Worm (Caenorhabditis elegans): ENCODE data around the gene gipc-1.

Gene gipc-1

DNA sequence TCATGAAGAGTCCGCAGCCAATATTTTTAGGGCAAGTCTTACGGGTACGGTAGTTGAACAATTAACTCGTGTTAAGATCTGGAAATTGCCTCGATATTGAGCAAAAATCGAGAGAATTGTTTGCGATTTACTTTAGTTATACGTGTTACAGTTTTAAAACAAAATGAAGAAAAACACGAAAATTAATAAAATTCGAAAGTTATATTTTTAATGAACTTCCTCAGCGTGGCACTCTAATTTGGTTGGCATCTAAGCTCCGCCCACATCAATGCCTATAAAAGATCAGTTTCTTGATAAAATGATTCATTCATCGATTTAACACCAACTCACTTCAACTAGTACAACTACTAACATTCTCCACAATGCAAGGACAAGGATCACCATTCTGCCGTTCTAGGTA, at the start of gene gipc-1:
gipc-1 (plus strand) TSS at position 301 of the 400 bp plus-strand sequence.
- TF ChIP-seq elt-1 (tag; optimal IDR thresholded peaks at IDR 0.05) (no peak), F13H6.1 (tag; optimal IDR thresholded peaks at IDR 0.05) (no peak), sma-3 (GFP tag; optimal IDR thresholded peaks at IDR 0.05) (no peak), ZK546.5 (tag; optimal IDR thresholded peaks at IDR 0.05) (no peak), lsy-2 (tag; optimal IDR thresholded peaks at IDR 0.05) (no peak), C34F6.9 (tag; optimal IDR thresholded peaks at IDR 0.05) (no peak), nhr-77 (tag; optimal IDR thresholded peaks at IDR 0.05) (no peak), nhr-6 (tag; optimal IDR thresholded peaks at IDR 0.05) (no peak), unc-62 (GFP tag; optimal IDR thresholded peaks at IDR 0.05) (no peak), lin-39 (tag; optimal IDR thresholded peaks at IDR 0.05) (no peak), gmeb-1 (tag; optimal IDR thresholded peaks at IDR 0.05) (no peak), unc-39 (tag; optimal IDR thresholded peaks at IDR 0.05) (no peak)

DNA sequence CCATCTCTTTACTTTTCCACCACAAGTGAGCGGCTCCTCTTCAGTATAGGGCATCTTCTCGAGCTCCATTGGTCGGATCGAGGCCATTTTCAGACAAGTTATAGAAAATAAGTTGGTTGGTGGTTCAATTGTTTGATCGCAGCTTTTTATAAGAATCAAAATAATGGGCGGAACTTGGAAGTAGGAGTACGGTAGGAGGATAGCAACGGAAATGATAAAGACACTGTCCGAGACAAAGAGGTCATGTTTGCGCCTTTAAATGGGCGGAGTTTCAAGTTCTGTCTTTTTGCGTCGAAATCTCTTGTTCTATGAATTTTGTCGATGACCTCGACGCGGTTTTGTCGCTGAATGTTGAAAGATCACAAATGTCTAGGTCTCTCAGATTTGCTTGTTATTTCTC, 48.4 kb upstream of the gipc-1 start, which contains the start of gene F26A1.8:
F26A1.8 (minus strand) TSS at position 101 of the 400 bp plus-strand sequence.
- TF ChIP-seq mdl-1 (tag; optimal IDR thresholded peaks at IDR 0.05) = no peak
- no peak for TF ChIP-seq unc-39 (tag; optimal IDR thresholded peaks at IDR 0.05)
- TF ChIP-seq sma-9 (GFP tag; optimal IDR thresholded peaks at IDR 0.05) = no peak
- TF ChIP-seq sma-9 (tag; optimal IDR thresholded peaks at IDR 0.05) = no peak
- TF ChIP-seq Y55F3AM.14 (GFP tag; optimal IDR thresholded peaks at IDR 0.05) = no peak
- TF ChIP-seq mab-5 (tag; optimal IDR thresholded peaks at IDR 0.05) = no peak
- TF ChIP-seq zag-1 (tag; optimal IDR thresholded peaks at IDR 0.05) = no peak
- TF ChIP-seq dmd-4 (tag; optimal IDR thresholded peaks at IDR 0.05) = no peak
- no peak for TF ChIP-seq fos-1 (tag; optimal IDR thresholded peaks at IDR 0.05)
- TF ChIP-seq unc-55 (GFP tag; optimal IDR thresholded peaks at IDR 0.05) = no peak
- TF ChIP-seq nhr-25 (tag; optimal IDR thresholded peaks at IDR 0.05) = no peak
- no peak for TF ChIP-seq nhr-237 (tag; optimal IDR thresholded peaks at IDR 0.05)
- TF ChIP-seq crh-2 (tag; optimal IDR thresholded peaks at IDR 0.05) = no peak
- no peak for TF ChIP-seq lin-39 (tag; optimal IDR thresholded peaks at IDR 0.05)
- no peak for TF ChIP-seq lin-11 (tag; optimal IDR thresholded peaks at IDR 0.05)
- TF ChIP-seq blmp-1 (tag; optimal IDR thresholded peaks at IDR 0.05; ENCODE audit: insufficient read depth) = no peak
- no peak for TF ChIP-seq ztf-1 (GFP tag; conservative IDR thresholded peaks at IDR 0.05)
- no peak for TF ChIP-seq nhr-6 (tag; optimal IDR thresholded peaks at IDR 0.05)
- no peak for TF ChIP-seq lin-13 (GFP tag; optimal IDR thresholded peaks at IDR 0.05)

DNA sequence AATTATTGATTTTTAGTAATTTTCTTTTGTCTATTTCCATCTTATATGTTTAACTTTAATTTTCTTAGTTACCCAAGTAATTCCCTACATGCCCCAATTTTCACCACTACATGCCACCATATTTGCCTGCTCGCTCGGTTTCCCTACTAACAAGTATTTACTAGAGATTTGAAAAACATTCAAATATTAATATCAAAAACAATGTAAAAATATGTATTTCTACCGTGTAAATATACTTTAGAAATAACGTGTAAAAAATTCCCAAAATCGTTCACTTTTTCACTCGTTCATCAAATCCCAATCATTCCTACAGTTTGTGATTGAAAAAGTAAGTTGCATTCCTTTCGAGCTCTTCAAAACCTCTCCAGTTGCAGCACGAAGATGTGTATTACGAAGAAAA, 44.0 kb upstream of the gipc-1 start, which contains the start of gene F26A1.3:
F26A1.3 (plus strand) TSS at position 301 of the 400 bp plus-strand sequence.
- TF ChIP-seq lsy-2 (tag; optimal IDR thresholded peaks at IDR 0.05) (no peak), ZK546.5 (tag; optimal IDR thresholded peaks at IDR 0.05) (no peak), unc-62 (GFP tag; optimal IDR thresholded peaks at IDR 0.05) (no peak), ceh-16 (tag; optimal IDR thresholded peaks at IDR 0.05) (no peak), lin-13 (GFP tag; optimal IDR thresholded peaks at IDR 0.05) (no peak)

DNA sequence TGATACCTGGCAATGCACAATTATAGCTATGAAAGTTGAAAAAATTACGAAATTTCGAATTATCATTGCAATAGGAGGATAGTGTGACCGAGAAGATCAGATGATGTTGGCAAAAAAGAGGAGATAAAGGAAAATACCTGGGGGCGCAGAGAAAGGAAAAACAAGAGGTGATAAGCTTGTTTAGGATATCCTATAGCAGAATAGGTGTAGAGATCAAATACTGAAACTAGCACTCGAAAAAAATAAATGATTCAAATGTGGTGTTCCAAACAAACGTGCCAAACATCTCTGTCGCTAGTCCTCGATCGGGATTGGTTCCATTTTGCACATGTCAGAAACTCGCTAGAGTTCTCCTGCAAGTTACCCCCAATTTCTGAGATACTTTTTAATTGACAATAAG, 41.1 kb upstream of the gipc-1 start, which contains the start of gene F26A1.9:
F26A1.9 (minus strand) TSS at position 101 of the 400 bp plus-strand sequence.
- no peak for TF ChIP-seq ama-1 (optimal IDR thresholded peaks at IDR 0.05)
- no peak for TF ChIP-seq ceh-82 (tag; optimal IDR thresholded peaks at IDR 0.05)
- no peak for TF ChIP-seq sma-3 (GFP tag; optimal IDR thresholded peaks at IDR 0.05)
- TF ChIP-seq nhr-12 (tag; optimal IDR thresholded peaks at IDR 0.05) = no peak
- no peak for TF ChIP-seq aly-2 (tag; optimal IDR thresholded peaks at IDR 0.05)
- TF ChIP-seq mab-5 (tag; optimal IDR thresholded peaks at IDR 0.05) = no peak
- TF ChIP-seq nhr-11 (tag; optimal IDR thresholded peaks at IDR 0.05) = no peak
- no peak for TF ChIP-seq nhr-25 (tag; optimal IDR thresholded peaks at IDR 0.05)
- no peak for TF ChIP-seq lin-13 (GFP tag; optimal IDR thresholded peaks at IDR 0.05)
- TF ChIP-seq mbf-1 (tag; optimal IDR thresholded peaks at IDR 0.05) = no peak
- no peak for TF ChIP-seq mdl-1 (tag; optimal IDR thresholded peaks at IDR 0.05)
- no peak for TF ChIP-seq snpc-4 (tag; optimal IDR thresholded peaks at IDR 0.05)
- no peak for TF ChIP-seq unc-62 (GFP tag; optimal IDR thresholded peaks at IDR 0.05)
- no peak for TF ChIP-seq lin-39 (tag; optimal IDR thresholded peaks at IDR 0.05)
- TF ChIP-seq Y55F3AM.14 (GFP tag; optimal IDR thresholded peaks at IDR 0.05) = no peak
- TF ChIP-seq ztf-11 (tag; optimal IDR thresholded peaks at IDR 0.05) = no peak
- TF ChIP-seq nhr-129 (tag; optimal IDR thresholded peaks at IDR 0.05) = no peak
- TF ChIP-seq blmp-1 (tag; optimal IDR thresholded peaks at IDR 0.05; ENCODE audit: insufficient read depth) = no peak
- TF ChIP-seq crh-2 (tag; optimal IDR thresholded peaks at IDR 0.05) = no peak
